Worm (Caenorhabditis elegans) whole organism, L3 larva: ENCODE measurements around the gene EEED8.12.

Source experiments
- ama-1 ChIP-seq: fragments of 150-350 bp; optimal IDR thresholded peaks from 2 replicates; lab custom pipeline; 2018
- ceh-16 ChIP-seq: sonication (generic microtip); optimal IDR thresholded peaks from 2 replicates; lab custom pipeline; 2017; ENCODE audit warnings: missing biosample characterization, missing genetic modification characterization
- fos-1 ChIP-seq: fragments of 150-350 bp; optimal IDR thresholded peaks from 2 replicates; lab custom pipeline; 2014; ENCODE audit warnings: missing biosample characterization, missing genetic modification characterization
- lin-15B ChIP-seq: fragments of 150-350 bp; optimal IDR thresholded peaks from 2 replicates; lab custom pipeline; 2014; ENCODE audit warnings: missing biosample characterization, missing genetic modification characterization
- nhr-11 ChIP-seq: fragments of 150-350 bp; optimal IDR thresholded peaks from 2 replicates; lab custom pipeline; 2014; ENCODE audit warnings: missing biosample characterization, missing genetic modification characterization
- nhr-76 ChIP-seq: fragments of 150-350 bp; sonication (generic microtip); optimal IDR thresholded peaks from 5 replicates; lab custom pipeline; 2014; ENCODE audit warnings: missing biosample characterization, missing genetic modification characterization
- skn-1 ChIP-seq: fragments of 150-350 bp; optimal IDR thresholded peaks from 2 replicates; lab custom pipeline; 2014; ENCODE audit warnings: missing biosample characterization, missing genetic modification characterization

ce11 chrII:5408924-5409323, at the start of gene EEED8.12, which contains the start of gene EEED8.4:
- TF ChIP-seq ceh-16 (tag; lab: Kevin White, UChicago) (no peak), lin-15B (tag; lab: Kevin White, UChicago) (no peak), ama-1 (no peak), nhr-76 (tag; lab: Kevin White, UChicago) (no peak), skn-1 (tag; lab: Kevin White, UChicago) (no peak), fos-1 (tag; lab: Kevin White, UChicago) (no peak), nhr-11 (no peak)
